Fruit fly (Drosophila melanogaster) whole organism, prepupa: ENCODE data around the gene Tsp29Fb.
A peak's percentile ranks its signal among the peaks of the same experiment; 100 is the strongest.

ENCODE experiments used
- Blimp-1 ChIP-seq: fragments of 200-800 bp; sonication (Bioruptor generic); optimal IDR thresholded peaks from 3 replicates; lab custom pipeline; 2017; ENCODE audit warnings: missing biosample characterization, missing genetic modification characterization, mild to moderate bottlenecking, moderate library complexity, missing genetic modification reagents
- CG10669 ChIP-seq: fragments of 200-800 bp; sonication (Bioruptor generic); optimal IDR thresholded peaks from 3 replicates; lab custom pipeline; 2018; ENCODE audit warnings: missing biosample characterization, mild to moderate bottlenecking, missing genetic modification characterization, moderate library complexity
- CG11294 ChIP-seq: fragments of 200-800 bp; sonication (Bioruptor generic); IDR thresholded peaks from 2 replicates; pipeline ENCODE4 v1.3.6; 2022; ENCODE audit warnings: missing biosample characterization, missing genetic modification characterization
- CG11762 ChIP-seq: fragments of 200-800 bp; sonication (Bioruptor generic); optimal IDR thresholded peaks from 3 replicates; lab custom pipeline; 2016; ENCODE audit warnings: missing biosample characterization, missing genetic modification characterization; ENCODE audit not compliant: insufficient read depth
- CG15336 ChIP-seq: fragments of 200-800 bp; sonication (Bioruptor generic); IDR thresholded peaks from 2 replicates; pipeline ENCODE4 v1.3.6; 2022; ENCODE audit warnings: missing biosample characterization, missing genetic modification characterization
- CG1621 ChIP-seq: fragments of 200-800 bp; sonication (Bioruptor generic); optimal IDR thresholded peaks from 3 replicates; lab custom pipeline; 2018; ENCODE audit warnings: missing biosample characterization, mild to moderate bottlenecking, missing genetic modification characterization
- CG16779 ChIP-seq: fragments of 200-800 bp; sonication (Bioruptor generic); optimal IDR thresholded peaks from 3 replicates; lab custom pipeline; 2017; ENCODE audit warnings: missing biosample characterization, mild to moderate bottlenecking, missing genetic modification characterization
- CG3032 ChIP-seq: fragments of 200-800 bp; optimal IDR thresholded peaks from 2 replicates; lab custom pipeline; 2019; ENCODE audit warnings: missing biosample characterization, mild to moderate bottlenecking, missing genetic modification characterization, moderate library complexity
- CG31627 ChIP-seq: fragments of 200-800 bp; sonication (Bioruptor generic); optimal IDR thresholded peaks from 3 replicates; lab custom pipeline; 2016; ENCODE audit warnings: missing biosample characterization, missing genetic modification characterization
- CG32006 ChIP-seq: fragments of 200-800 bp; sonication (Bioruptor generic); optimal IDR thresholded peaks from 3 replicates; lab custom pipeline; 2017; ENCODE audit warnings: missing biosample characterization, mild to moderate bottlenecking, missing genetic modification characterization
- CG3919 ChIP-seq: fragments of 200-800 bp; sonication (Bioruptor generic); optimal IDR thresholded peaks from 3 replicates; lab custom pipeline; 2016; ENCODE audit warnings: missing biosample characterization, missing genetic modification characterization
- CG4318 ChIP-seq: fragments of 200-800 bp; sonication (Bioruptor generic); optimal IDR thresholded peaks from 3 replicates; lab custom pipeline; 2017; ENCODE audit warnings: missing biosample characterization, mild to moderate bottlenecking, missing genetic modification characterization
- CG6163 ChIP-seq: fragments of 200-800 bp; sonication (Bioruptor generic); IDR thresholded peaks from 3 replicates; pipeline ENCODE4 v1.3.6; 2022; ENCODE audit warnings: missing biosample characterization, missing genetic modification characterization
- CG6792 ChIP-seq: fragments of 200-800 bp; sonication (Bioruptor generic); optimal IDR thresholded peaks from 3 replicates; lab custom pipeline; 2016; ENCODE audit warnings: missing biosample characterization, missing genetic modification characterization
- CG6808 ChIP-seq: fragments of 200-800 bp; sonication (Bioruptor generic); optimal IDR thresholded peaks from 3 replicates; lab custom pipeline; 2017; ENCODE audit warnings: missing biosample characterization, missing genetic modification characterization, mild to moderate bottlenecking, moderate library complexity, missing genetic modification reagents
- CG7368 ChIP-seq: fragments of 200-800 bp; sonication (Bioruptor generic); optimal IDR thresholded peaks from 3 replicates; lab custom pipeline; 2016; ENCODE audit warnings: missing biosample characterization, missing genetic modification characterization
- CG8319 ChIP-seq: fragments of 200-800 bp; sonication (Bioruptor generic); optimal IDR thresholded peaks from 3 replicates; lab custom pipeline; 2016; ENCODE audit warnings: missing biosample characterization, missing genetic modification characterization
- CG8632 ChIP-seq: fragments of 200-800 bp; sonication (Bioruptor generic); optimal IDR thresholded peaks from 3 replicates; lab custom pipeline; 2016; ENCODE audit warnings: missing biosample characterization, missing genetic modification characterization
- CG9139 ChIP-seq: fragments of 200-800 bp; sonication (Bioruptor generic); optimal IDR thresholded peaks from 3 replicates; lab custom pipeline; 2017; ENCODE audit warnings: missing biosample characterization, mild to moderate bottlenecking, missing genetic modification characterization
- Eip75B ChIP-seq: fragments of 200-800 bp; sonication (Bioruptor generic); optimal IDR thresholded peaks from 3 replicates; lab custom pipeline; 2016; ENCODE audit warnings: missing biosample characterization, missing genetic modification characterization
- Eip78C ChIP-seq: fragments of 200-800 bp; sonication (Bioruptor generic); peaks from one replicate; lab custom pipeline; 2016; ENCODE audit warnings: missing biosample characterization, missing genetic modification characterization
- Eip93F ChIP-seq: fragments of 200-800 bp; sonication (Bioruptor generic); optimal IDR thresholded peaks from 2 replicates; lab custom pipeline; 2016; ENCODE audit warnings: missing biosample characterization, mild to moderate bottlenecking, missing genetic modification characterization
- Ets21C ChIP-seq: fragments of 200-800 bp; sonication (Bioruptor generic); optimal IDR thresholded peaks from 3 replicates; lab custom pipeline; 2016; ENCODE audit warnings: missing biosample characterization, missing genetic modification characterization
- Gug ChIP-seq: fragments of 200-800 bp; sonication (Bioruptor generic); IDR thresholded peaks from 2 replicates; pipeline ENCODE4 v1.3.6; 2022; ENCODE audit warnings: missing biosample characterization, missing genetic modification characterization
- Hr39 ChIP-seq: fragments of 200-800 bp; sonication (Bioruptor generic); optimal IDR thresholded peaks from 2 replicates; lab custom pipeline; 2016; ENCODE audit warnings: missing biosample characterization, missing genetic modification characterization
- Hr4 ChIP-seq: fragments of 200-800 bp; sonication (Bioruptor generic); optimal IDR thresholded peaks from 3 replicates; lab custom pipeline; 2016; ENCODE audit warnings: missing biosample characterization, missing genetic modification characterization
- Met ChIP-seq: fragments of 200-800 bp; sonication (Bioruptor generic); optimal IDR thresholded peaks from 3 replicates; lab custom pipeline; 2016; ENCODE audit warnings: missing biosample characterization, missing genetic modification characterization
- OdsH ChIP-seq: fragments of 200-800 bp; sonication (Bioruptor generic); optimal IDR thresholded peaks from 3 replicates; lab custom pipeline; 2016; ENCODE audit warnings: missing biosample characterization, missing genetic modification characterization
- Sox102F ChIP-seq: fragments of 200-800 bp; sonication (Bioruptor generic); optimal IDR thresholded peaks from 2 replicates; lab custom pipeline; 2016; ENCODE audit warnings: missing biosample characterization, mild to moderate bottlenecking, missing genetic modification characterization
- Sox14 ChIP-seq: fragments of 200-800 bp; sonication (Bioruptor generic); optimal IDR thresholded peaks from 3 replicates; lab custom pipeline; 2016; ENCODE audit warnings: missing biosample characterization, missing genetic modification characterization
- achi ChIP-seq: fragments of 200-800 bp; sonication (Bioruptor generic); optimal IDR thresholded peaks from 3 replicates; lab custom pipeline; 2016; ENCODE audit warnings: missing biosample characterization, missing genetic modification characterization
- acj6 ChIP-seq: fragments of 200-800 bp; sonication (Bioruptor generic); optimal IDR thresholded peaks from 3 replicates; lab custom pipeline; 2016; ENCODE audit warnings: missing biosample characterization, missing genetic modification characterization
- dac ChIP-seq: fragments of 200-800 bp; sonication (Bioruptor generic); optimal IDR thresholded peaks from 2 replicates; lab custom pipeline; 2017; ENCODE audit warnings: missing biosample characterization, mild to moderate bottlenecking, missing genetic modification characterization
- dsx ChIP-seq: fragments of 200-800 bp; optimal IDR thresholded peaks from 3 replicates; lab custom pipeline; 2019; ENCODE audit warnings: missing biosample characterization, mild to moderate bottlenecking, missing genetic modification characterization, moderate library complexity; ENCODE audit not compliant: poor library complexity, severe bottlenecking
- esn ChIP-seq: fragments of 200-800 bp; sonication (Bioruptor generic); optimal IDR thresholded peaks from 2 replicates; lab custom pipeline; 2016; ENCODE audit warnings: missing biosample characterization, mild to moderate bottlenecking, missing genetic modification characterization, moderate library complexity
- fd85E ChIP-seq: fragments of 200-800 bp; sonication (Bioruptor generic); optimal IDR thresholded peaks from 3 replicates; lab custom pipeline; 2016; ENCODE audit warnings: missing biosample characterization, missing genetic modification characterization
- fkh ChIP-seq: fragments of 200-800 bp; sonication (Bioruptor generic); optimal IDR thresholded peaks from 3 replicates; lab custom pipeline; 2017; ENCODE audit warnings: missing biosample characterization, mild to moderate bottlenecking, missing genetic modification characterization, moderate library complexity
- lz ChIP-seq: fragments of 200-800 bp; sonication (Bioruptor generic); optimal IDR thresholded peaks from 3 replicates; lab custom pipeline; 2016; ENCODE audit warnings: missing biosample characterization, missing genetic modification characterization
- net ChIP-seq: fragments of 200-800 bp; sonication (Bioruptor generic); optimal IDR thresholded peaks from 3 replicates; lab custom pipeline; 2016; ENCODE audit warnings: missing biosample characterization, missing genetic modification characterization
- pdm3 ChIP-seq: fragments of 200-800 bp; sonication (Bioruptor generic); optimal IDR thresholded peaks from 3 replicates; lab custom pipeline; 2016; ENCODE audit warnings: missing biosample characterization, missing genetic modification characterization
- svp ChIP-seq: fragments of 200-800 bp; sonication (Bioruptor generic); peaks from one replicate; lab custom pipeline; 2016; ENCODE audit warnings: missing biosample characterization, missing genetic modification characterization
- topi ChIP-seq: fragments of 200-800 bp; sonication (Bioruptor generic); optimal IDR thresholded peaks from 3 replicates; lab custom pipeline; 2016; ENCODE audit warnings: missing biosample characterization, missing genetic modification characterization
- vri ChIP-seq: fragments of 200-800 bp; sonication (Bioruptor generic); optimal IDR thresholded peaks from 3 replicates; lab custom pipeline; 2016; ENCODE audit warnings: missing biosample characterization, mild to moderate bottlenecking, missing genetic modification characterization

Gene Tsp29Fb

DNA sequence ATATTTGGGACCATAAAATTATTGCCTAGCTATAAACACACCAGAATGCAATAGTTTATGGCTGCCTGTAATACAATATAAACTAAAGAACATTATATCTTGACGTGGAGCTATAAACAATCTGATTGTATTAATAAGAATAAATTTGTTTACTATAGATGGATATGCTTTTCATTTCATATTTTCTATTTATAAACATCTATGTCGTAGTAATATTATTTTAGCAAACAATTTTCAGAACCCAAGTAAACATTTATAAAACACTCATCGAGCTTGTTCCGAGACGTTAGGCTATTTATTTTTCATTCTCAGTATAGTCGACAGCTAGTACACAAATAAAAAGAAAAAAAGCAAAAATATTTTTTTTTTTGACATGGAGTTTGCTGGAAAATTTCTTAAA is 43.2 kb downstream of the Tsp29Fb start, which contains the start of gene CG18662:
Gene CG18662, plus strand, starts transcription at position 301 of the 400 bp plus-strand sequence.
- TF ChIP-seq CG6808 (GFP tag; lab: Kevin White, UChicago) (no peak), Eip93F (GFP tag; lab: Kevin White, UChicago) (no peak), CG8319 (GFP tag; lab: Kevin White, UChicago) (no peak), Sox14 (GFP tag; lab: Kevin White, UChicago) (no peak), CG8632 (GFP tag; lab: Kevin White, UChicago) (no peak), CG11294 (GFP tag; lab: Robert Waterston, UW) (no peak), Hr4 (no peak), pdm3 (no peak), Sox102F (GFP tag; lab: Kevin White, UChicago) (no peak), acj6 (no peak), CG16779 (tag; lab: Kevin White, UChicago) (no peak), CG6163 (GFP tag; lab: Robert Waterston, UW) (no peak), Blimp-1 (GFP tag; lab: Kevin White, UChicago) (no peak)

dm6 chr2L:8982584-8983302 is 45.6 kb downstream of the Tsp29Fb start:
- no peak for TF ChIP-seq svp (GFP tag; lab: Kevin White, UChicago)
- TF ChIP-seq OdsH (GFP tag; lab: Kevin White, UChicago), result no peak
- TF ChIP-seq fkh (GFP tag; lab: Kevin White, UChicago), result peak; percentile 47
- no peak for TF ChIP-seq CG31627 (GFP tag; lab: Kevin White, UChicago)
- peak; percentile 15 for TF ChIP-seq Eip78C (GFP tag; lab: Kevin White, UChicago)

DNA sequence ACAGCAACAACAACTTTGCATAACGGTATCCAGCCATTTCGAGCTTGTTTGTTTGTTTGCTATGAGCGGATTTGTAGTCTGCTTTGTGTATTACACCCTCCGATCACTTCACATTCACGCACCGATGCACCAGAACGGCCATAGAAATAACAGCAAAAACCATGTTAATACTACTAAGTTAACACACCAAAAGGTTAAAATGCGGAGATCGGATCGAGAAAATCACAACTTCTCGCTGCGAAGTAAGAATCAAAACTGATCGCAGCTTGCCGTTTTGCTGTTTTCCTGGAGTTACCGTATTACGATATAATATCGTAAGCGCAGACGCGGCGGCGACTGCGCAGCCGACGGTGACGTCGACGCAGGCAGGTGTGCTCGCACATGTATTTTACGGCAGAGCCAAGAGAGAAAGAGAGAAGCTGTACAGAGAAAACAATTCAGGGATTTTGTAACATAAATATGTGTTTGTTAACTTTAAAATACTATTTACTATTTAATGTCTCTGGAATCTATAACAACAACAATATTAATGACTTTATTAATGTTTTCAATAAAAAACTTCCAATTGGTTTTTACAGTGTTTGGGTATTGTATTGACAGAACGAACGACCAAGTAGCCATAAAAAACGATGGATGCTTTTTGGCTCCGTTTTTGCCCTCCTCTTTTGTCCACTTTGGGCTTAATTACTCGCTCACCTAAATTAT is 47.6 kb downstream of the Tsp29Fb start, which contains the start of gene CG13101:
Gene CG13101, minus strand, starts transcription at position 259 of the 705 bp plus-strand sequence.
- TF ChIP-seq CG4318 (GFP tag; lab: Kevin White, UChicago), result peak; percentile 82
- peak; percentile 98 for TF ChIP-seq CG3919 (GFP tag; lab: Kevin White, UChicago)
- TF ChIP-seq achi (GFP tag; lab: Kevin White, UChicago), result peak; percentile 96
- TF ChIP-seq pdm3, result peak; percentile 96
- peak; percentile 98 for TF ChIP-seq esn (GFP tag; lab: Kevin White, UChicago)
- peak; percentile 96 for TF ChIP-seq CG6792 (GFP tag; lab: Kevin White, UChicago)
- TF ChIP-seq CG9139 (GFP tag; lab: Kevin White, UChicago), result peak; percentile 84
- peak; percentile 94 for TF ChIP-seq Sox102F (GFP tag; lab: Kevin White, UChicago)
- TF ChIP-seq CG16779 (tag; lab: Kevin White, UChicago), result peak; percentile 76
- TF ChIP-seq Hr39 (GFP tag; lab: Kevin White, UChicago), result peak; percentile 91
- peak; percentile 88 for TF ChIP-seq Blimp-1 (GFP tag; lab: Kevin White, UChicago)
- peak; percentile 90 for TF ChIP-seq net (GFP tag; lab: Kevin White, UChicago)
- TF ChIP-seq lz (GFP tag; lab: Kevin White, UChicago), result peak; percentile 94
- peak; percentile 95 for TF ChIP-seq CG31627 (GFP tag; lab: Kevin White, UChicago)
- TF ChIP-seq CG10669 (GFP tag; lab: Kevin White, UChicago), result peak; percentile 90
- peak; percentile 98 for TF ChIP-seq CG15336
- TF ChIP-seq dsx (GFP tag; lab: Kevin White, UChicago), result peak; percentile 94
- peak; percentile 88 for TF ChIP-seq CG8319 (GFP tag; lab: Kevin White, UChicago)
- TF ChIP-seq Gug (GFP tag; lab: Robert Waterston, UW), result peak; percentile 95
- TF ChIP-seq CG11762 (GFP tag; lab: Kevin White, UChicago), result peak; percentile 94
- peak; percentile 93 for TF ChIP-seq CG3032 (tag; lab: Kevin White, UChicago)
- TF ChIP-seq OdsH (GFP tag; lab: Kevin White, UChicago), result peak; percentile 96
- TF ChIP-seq dac (GFP tag; lab: Kevin White, UChicago), result peak; percentile 57
- peak; percentile 90 for TF ChIP-seq Ets21C (GFP tag; lab: Kevin White, UChicago)
- TF ChIP-seq CG6163 (GFP tag; lab: Robert Waterston, UW), result peak; percentile 96
- TF ChIP-seq Hr4, result peak; percentile 83
- peak; percentile 77 for TF ChIP-seq fd85E (GFP tag; lab: Kevin White, UChicago)
- TF ChIP-seq Eip78C (GFP tag; lab: Kevin White, UChicago), result peak; percentile 99
- peak; percentile 96 for TF ChIP-seq Met
- TF ChIP-seq CG11294 (GFP tag; lab: Robert Waterston, UW), result peak; percentile 92
- TF ChIP-seq CG6808 (GFP tag; lab: Kevin White, UChicago), result peak; percentile 88
- peak; percentile 94 for TF ChIP-seq CG32006 (GFP tag; lab: Kevin White, UChicago)
- peak; percentile 91 for TF ChIP-seq Eip75B (GFP tag; lab: Kevin White, UChicago)
- peak; percentile 90 for TF ChIP-seq CG7368 (GFP tag; lab: Kevin White, UChicago)
- peak; percentile 95 for TF ChIP-seq vri (GFP tag; lab: Kevin White, UChicago)
- peak; percentile 90 for TF ChIP-seq CG1621 (tag; lab: Kevin White, UChicago)
- TF ChIP-seq topi, result peak; percentile 97
